Worm (Caenorhabditis elegans) whole organism, L1 larva: ENCODE data around the gene ZC8.6.

Source experiments
- C04F5.9 ChIP-seq: sonication (generic microtip); optimal IDR thresholded peaks from 2 replicates; lab custom pipeline; 2016; ENCODE audit warnings: missing genetic modification characterization, missing compliant biosample characterization
- C34B4.2 ChIP-seq: sonication (generic microtip); optimal IDR thresholded peaks from 2 replicates; lab custom pipeline; 2017; ENCODE audit warnings: mild to moderate bottlenecking, missing genetic modification characterization, missing compliant biosample characterization
- ama-1 ChIP-seq: fragments of 150-350 bp; optimal IDR thresholded peaks from 2 replicates; lab custom pipeline; 2014
- blmp-1 ChIP-seq: fragments of 150-350 bp; optimal IDR thresholded peaks from 2 replicates; lab custom pipeline; 2014; ENCODE audit warnings: missing biosample characterization, missing genetic modification characterization
- ceh-63 ChIP-seq: fragments of 200-800 bp; sonication (Bioruptor generic); optimal IDR thresholded peaks from 2 replicates; lab custom pipeline; 2018; ENCODE audit warnings: mild to moderate bottlenecking, missing genetic modification characterization, missing compliant biosample characterization
- ceh-8 ChIP-seq: fragments of 200-800 bp; sonication (Bioruptor generic); optimal IDR thresholded peaks from 2 replicates; lab custom pipeline; 2018; ENCODE audit warnings: mild to moderate bottlenecking, missing genetic modification characterization, moderate library complexity, missing compliant biosample characterization
- ceh-88 ChIP-seq: fragments of 200-800 bp; sonication (Bioruptor generic); IDR thresholded peaks from 2 replicates; pipeline ENCODE4 v1.3.6; 2022; ENCODE audit warnings: missing genetic modification characterization, missing compliant biosample characterization
- dsc-1 ChIP-seq: sonication (generic microtip); optimal IDR thresholded peaks from 2 replicates; lab custom pipeline; 2016; ENCODE audit warnings: mild to moderate bottlenecking, missing genetic modification characterization, missing compliant biosample characterization
- efl-3 ChIP-seq: fragments of 200-800 bp; sonication (Bioruptor generic); optimal IDR thresholded peaks from 2 replicates; lab custom pipeline; 2018; ENCODE audit warnings: mild to moderate bottlenecking, missing genetic modification characterization, missing compliant biosample characterization
- egl-27 ChIP-seq, 2 experiments: fragments of 150-350 bp in 1 of 2; sonication (generic microtip); optimal IDR thresholded peaks; 3 replicates each; lab custom pipeline; 2017 to 2018; ENCODE audit warnings: missing biosample characterization in 2 of 2, missing genetic modification characterization in 2 of 2, missing genetic modification reagents in 2 of 2
- elt-3 ChIP-seq, 6 experiments: fragments of 150-350 bp in 1 of 6; sonication (generic microtip); optimal IDR thresholded peaks; 2 replicates each; lab custom pipeline; 2017 to 2018; ENCODE audit warnings: missing biosample characterization in 6 of 6, missing genetic modification characterization in 6 of 6, inconsistent platforms in 1 of 6
- fos-1 ChIP-seq: fragments of 150-350 bp; optimal IDR thresholded peaks from 2 replicates; lab custom pipeline; 2014; ENCODE audit warnings: missing biosample characterization, missing genetic modification characterization
- hlh-4 ChIP-seq: sonication (generic microtip); optimal IDR thresholded peaks from 2 replicates; lab custom pipeline; 2016; ENCODE audit warnings: mild to moderate bottlenecking, missing genetic modification characterization, missing compliant biosample characterization
- irx-1 ChIP-seq: sonication (generic microtip); optimal IDR thresholded peaks from 2 replicates; lab custom pipeline; 2016; ENCODE audit warnings: missing genetic modification characterization, missing compliant biosample characterization
- isw-1 ChIP-seq: fragments of 200-800 bp; sonication (Bioruptor generic); IDR thresholded peaks from 2 replicates; pipeline ENCODE4 v1.3.6; 2022; ENCODE audit warnings: missing genetic modification characterization, missing compliant biosample characterization
- jun-1 ChIP-seq: fragments of 150-350 bp; optimal IDR thresholded peaks from 2 replicates; lab custom pipeline; 2014; ENCODE audit warnings: missing biosample characterization, missing genetic modification reagents, missing genetic modification characterization
- lin-13 ChIP-seq: fragments of 150-350 bp; optimal IDR thresholded peaks from 2 replicates; lab custom pipeline; 2014; ENCODE audit warnings: missing biosample characterization, missing genetic modification reagents, missing genetic modification characterization
- lin-14 ChIP-seq: fragments of 200-800 bp; sonication (Bioruptor generic); optimal IDR thresholded peaks from 2 replicates; lab custom pipeline; 2018; ENCODE audit warnings: mild to moderate bottlenecking, missing genetic modification characterization, moderate library complexity, missing compliant biosample characterization
- lin-15B ChIP-seq: fragments of 150-350 bp; sonication (generic microtip); optimal IDR thresholded peaks from 3 replicates; lab custom pipeline; 2014; ENCODE audit warnings: missing biosample characterization, missing genetic modification characterization
- lsy-2 ChIP-seq, 2 experiments: fragments of 150-350 bp; optimal IDR thresholded peaks; 2 replicates each; lab custom pipeline; 2014; ENCODE audit warnings: missing biosample characterization in 2 of 2, missing genetic modification characterization in 2 of 2
- mab-9 ChIP-seq: fragments of 200-800 bp; sonication (Bioruptor generic); IDR thresholded peaks from 2 replicates; pipeline ENCODE4 v1.3.6; 2022; ENCODE audit warnings: missing genetic modification reagents, missing genetic modification characterization, missing compliant biosample characterization
- mef-2 ChIP-seq: fragments of 150-350 bp; optimal IDR thresholded peaks from 2 replicates; lab custom pipeline; 2014; ENCODE audit warnings: missing biosample characterization, missing genetic modification characterization
- nhr-12 ChIP-seq: sonication (generic microtip); optimal IDR thresholded peaks from 2 replicates; lab custom pipeline; 2017; ENCODE audit warnings: missing biosample characterization, missing genetic modification characterization
- nhr-19 ChIP-seq: fragments of 200-800 bp; sonication (Bioruptor generic); conservative IDR thresholded peaks from 2 replicates; pipeline ENCODE4 v1.3.6; 2022; ENCODE audit warnings: missing genetic modification characterization, missing compliant biosample characterization
- nhr-237 ChIP-seq: fragments of 150-350 bp; optimal IDR thresholded peaks from 2 replicates; lab custom pipeline; 2014; ENCODE audit warnings: missing biosample characterization, missing genetic modification characterization
- nhr-47 ChIP-seq: sonication (generic microtip); optimal IDR thresholded peaks from 2 replicates; lab custom pipeline; 2016; ENCODE audit warnings: mild to moderate bottlenecking, missing genetic modification characterization, moderate library complexity, missing compliant biosample characterization
- nhr-71 ChIP-seq: sonication (generic microtip); optimal IDR thresholded peaks from 2 replicates; lab custom pipeline; 2016; ENCODE audit warnings: mild to moderate bottlenecking, missing genetic modification characterization, moderate library complexity, missing compliant biosample characterization
- nhr-77 ChIP-seq: fragments of 150-350 bp; optimal IDR thresholded peaks from 2 replicates; lab custom pipeline; 2014; ENCODE audit warnings: missing biosample characterization, missing genetic modification characterization
- nhr-84 ChIP-seq: sonication (generic microtip); optimal IDR thresholded peaks from 2 replicates; lab custom pipeline; 2017; ENCODE audit warnings: missing biosample characterization, missing genetic modification characterization
- pag-3 ChIP-seq: sonication (generic microtip); optimal IDR thresholded peaks from 2 replicates; lab custom pipeline; 2017; ENCODE audit warnings: missing genetic modification characterization, mild to moderate bottlenecking, missing compliant biosample characterization, antibody characterized with exemption, borderline replicate concordance; ENCODE audit not compliant: insufficient read depth
- pax-3 ChIP-seq: fragments of 200-800 bp; sonication (Bioruptor generic); optimal IDR thresholded peaks from 2 replicates; lab custom pipeline; 2018; ENCODE audit warnings: mild to moderate bottlenecking, missing genetic modification characterization, moderate library complexity, missing compliant biosample characterization
- pqm-1 ChIP-seq: sonication (generic microtip); optimal IDR thresholded peaks from 3 replicates; lab custom pipeline; 2017; ENCODE audit warnings: missing biosample characterization, missing genetic modification characterization
- rnt-1 ChIP-seq: sonication (generic microtip); optimal IDR thresholded peaks from 2 replicates; lab custom pipeline; 2016; ENCODE audit warnings: mild to moderate bottlenecking, missing genetic modification characterization, moderate library complexity, missing compliant biosample characterization
- skn-1 ChIP-seq: fragments of 150-350 bp; optimal IDR thresholded peaks from 2 replicates; lab custom pipeline; 2014; ENCODE audit warnings: missing biosample characterization, missing genetic modification characterization
- snpc-4 ChIP-seq: fragments of 150-350 bp; optimal IDR thresholded peaks from 2 replicates; lab custom pipeline; 2014; ENCODE audit warnings: missing biosample characterization, missing genetic modification characterization
- snu-23 ChIP-seq: sonication (generic microtip); optimal IDR thresholded peaks from 2 replicates; lab custom pipeline; 2016; ENCODE audit warnings: missing genetic modification characterization, missing compliant biosample characterization
- sptf-1 ChIP-seq: fragments of 150-350 bp; optimal IDR thresholded peaks from 2 replicates; lab custom pipeline; 2014; ENCODE audit warnings: missing biosample characterization, missing genetic modification characterization
- swsn-7 ChIP-seq: sonication (generic microtip); optimal IDR thresholded peaks from 2 replicates; lab custom pipeline; 2016; ENCODE audit warnings: missing genetic modification characterization, missing compliant biosample characterization
- tlp-1 ChIP-seq: fragments of 150-350 bp; optimal IDR thresholded peaks from 2 replicates; lab custom pipeline; 2014; ENCODE audit warnings: missing biosample characterization, missing genetic modification characterization
- unc-98 ChIP-seq: fragments of 200-800 bp; sonication (Bioruptor generic); IDR thresholded peaks from 2 replicates; pipeline ENCODE4 v1.3.6; 2022; ENCODE audit warnings: missing genetic modification characterization, missing compliant biosample characterization
- vab-15 ChIP-seq: sonication (generic microtip); optimal IDR thresholded peaks from 2 replicates; lab custom pipeline; 2017; ENCODE audit warnings: missing genotype, mild to moderate bottlenecking, missing genetic modification characterization, missing compliant biosample characterization
- xbp-1 ChIP-seq: sonication (generic microtip); optimal IDR thresholded peaks from 2 replicates; lab custom pipeline; 2016; ENCODE audit warnings: missing genetic modification characterization, missing compliant biosample characterization
- zag-1 ChIP-seq: fragments of 150-350 bp; optimal IDR thresholded peaks from 2 replicates; lab custom pipeline; 2014; ENCODE audit warnings: missing biosample characterization, missing genetic modification characterization

ZC8.6 gene

ce11 chrX:4997548-4998087, at the start of gene ZC8.6 (continued):
- TF ChIP-seq irx-1 (tag; lab: Kevin White, UChicago) (no peak), sptf-1 (tag; lab: Kevin White, UChicago) (no peak)

- no peak for TF ChIP-seq lsy-2 (tag; optimal IDR thresholded peaks at IDR 0.05; lab: Kevin White, UChicago)
- TF ChIP-seq blmp-1 = peak; percentile 91
Observed at ce11 chrX:5043887-5044286, 46.5 kb upstream of the ZC8.6 start, which contains the start of gene Y64H9A.2. Y64H9A.2 (plus strand) TSS chrX:5043976.

ce11 chrX:5040038-5040437, 42.6 kb upstream of the ZC8.6 start:
- TF ChIP-seq jun-1 (tag; lab: Kevin White, UChicago) (no peak), snu-23 (GFP tag; lab: Kevin White, UChicago) (no peak), dsc-1 (tag; lab: Kevin White, UChicago) (no peak), tlp-1 (tag; lab: Kevin White, UChicago) (no peak), C34B4.2 (no peak), lin-13 (GFP tag; lab: Kevin White, UChicago) (no peak), zag-1 (tag; lab: Kevin White, UChicago) (no peak), nhr-71 (tag; lab: Kevin White, UChicago) (no peak), elt-3 (tag; optimal IDR thresholded peaks at IDR 0.05; lab: Kevin White, UChicago) (no peak), mab-9 (no peak), lin-15B (tag; lab: Kevin White, UChicago) (no peak), isw-1 (no peak)

ce11 chrX:5038812-5039211, 41.4 kb upstream of the ZC8.6 start:
- TF ChIP-seq xbp-1 (tag; lab: Kevin White, UChicago) = no peak
- TF ChIP-seq snu-23 (GFP tag; lab: Kevin White, UChicago) = no peak
- no peak for TF ChIP-seq skn-1
- TF ChIP-seq mef-2 = no peak
- no peak for TF ChIP-seq pax-3 (tag; lab: Kevin White, UChicago)
- TF ChIP-seq blmp-1 = no peak
- TF ChIP-seq elt-3 (tag; optimal IDR thresholded peaks at IDR 0.05; lab: Kevin White, UChicago) = no peak
- TF ChIP-seq efl-3 (GFP tag; lab: Kevin White, UChicago) = no peak
- no peak for TF ChIP-seq snpc-4
- TF ChIP-seq pag-3 (tag; lab: Kevin White, UChicago) = no peak
- no peak for TF ChIP-seq C04F5.9
- no peak for TF ChIP-seq dsc-1 (tag; lab: Kevin White, UChicago)
- TF ChIP-seq, all 84 proteins: peak for 0

ce11 chrX:5037673-5038072, 40.3 kb upstream of the ZC8.6 start, which contains the start of gene ZC449.5:
ZC449.5 (minus strand) TSS chrX:5037773.
- TF ChIP-seq nhr-47 (tag; lab: Kevin White, UChicago) (no peak), nhr-77 (tag; lab: Kevin White, UChicago) (no peak), nhr-71 (tag; lab: Kevin White, UChicago) (no peak), blmp-1 (no peak), lin-14 (no peak), vab-15 (no peak), zag-1 (tag; lab: Kevin White, UChicago) (no peak), swsn-7 (tag; lab: Kevin White, UChicago) (no peak), fos-1 (tag; lab: Kevin White, UChicago) (no peak), ama-1 (lab: Kevin White, UChicago) (no peak), ceh-88 (GFP tag; lab: Robert Waterston, UW) (no peak), nhr-12 (tag; lab: Kevin White, UChicago) (no peak)

ce11 chrX:5033868-5034267, 36.5 kb upstream of the ZC8.6 start, which contains the start of gene ZC449.4:
ZC449.4 (minus strand) TSS chrX:5033968.
- TF ChIP-seq nhr-12 (tag; lab: Kevin White, UChicago) = no peak
- TF ChIP-seq irx-1 (tag; lab: Kevin White, UChicago) = no peak
- no peak for TF ChIP-seq blmp-1
- no peak for TF ChIP-seq zag-1 (tag; lab: Kevin White, UChicago)
- TF ChIP-seq nhr-84 (tag; lab: Kevin White, UChicago) = no peak
- no peak for TF ChIP-seq rnt-1 (tag; lab: Kevin White, UChicago)
- TF ChIP-seq mef-2 = no peak
- TF ChIP-seq ceh-8 (GFP tag; lab: Kevin White, UChicago) = no peak
- no peak for TF ChIP-seq egl-27 (tag; optimal IDR thresholded peaks at IDR 0.05; lab: Kevin White, UChicago)
- no peak for TF ChIP-seq pqm-1
- TF ChIP-seq hlh-4 (tag; lab: Kevin White, UChicago) = no peak
- TF ChIP-seq swsn-7 (tag; lab: Kevin White, UChicago) = no peak
- TF ChIP-seq nhr-19 (GFP tag; lab: Robert Waterston, UW) = no peak
- no peak for TF ChIP-seq jun-1 (tag; lab: Kevin White, UChicago)
- no peak for TF ChIP-seq unc-98 (GFP tag; lab: Robert Waterston, UW)
- TF ChIP-seq nhr-237 (tag; lab: Kevin White, UChicago) = no peak
- no peak for TF ChIP-seq ceh-63 (GFP tag; lab: Kevin White, UChicago)
- TF ChIP-seq, all 84 proteins: peak for 0
